Worm (Caenorhabditis elegans) whole organism, L3 larva: ENCODE results near the gene tig-2.

ENCODE experiments used
- R02D3.7 ChIP-seq: fragments of 150-350 bp; optimal IDR thresholded peaks from 2 replicates; lab custom pipeline; 2014; ENCODE audit warnings: missing biosample characterization, missing genetic modification characterization
- ceh-82 ChIP-seq: fragments of 150-350 bp; optimal IDR thresholded peaks from 2 replicates; lab custom pipeline; 2014; ENCODE audit warnings: missing biosample characterization, missing genetic modification characterization
- elt-3 ChIP-seq, 3 experiments: fragments of 150-350 bp in 1 of 3; sonication (generic microtip) in 2 of 3; optimal IDR thresholded peaks; 2 replicates in 2 of 3; 4 replicates in 1 of 3; lab custom pipeline; 2014 to 2017; ENCODE audit warnings: missing biosample characterization in 3 of 3, missing genetic modification characterization in 3 of 3
- fkh-10 ChIP-seq: sonication (generic microtip); optimal IDR thresholded peaks from 2 replicates; lab custom pipeline; 2017; ENCODE audit warnings: missing biosample characterization, missing genetic modification reagents, missing genetic modification characterization
- fos-1 ChIP-seq: fragments of 150-350 bp; optimal IDR thresholded peaks from 2 replicates; lab custom pipeline; 2014; ENCODE audit warnings: missing biosample characterization, missing genetic modification characterization
- nhr-11 ChIP-seq: fragments of 150-350 bp; optimal IDR thresholded peaks from 2 replicates; lab custom pipeline; 2014; ENCODE audit warnings: missing biosample characterization, missing genetic modification characterization
- nhr-12 ChIP-seq: fragments of 150-350 bp; optimal IDR thresholded peaks from 2 replicates; lab custom pipeline; 2014; ENCODE audit warnings: missing biosample characterization, missing genetic modification characterization
- nhr-237 ChIP-seq: fragments of 150-350 bp; optimal IDR thresholded peaks from 2 replicates; lab custom pipeline; 2014; ENCODE audit warnings: missing biosample characterization, missing genetic modification characterization
- nhr-25 ChIP-seq: sonication (generic microtip); optimal IDR thresholded peaks from 2 replicates; lab custom pipeline; 2017; ENCODE audit warnings: missing biosample characterization, missing genetic modification characterization
- nhr-76 ChIP-seq: fragments of 150-350 bp; sonication (generic microtip); optimal IDR thresholded peaks from 5 replicates; lab custom pipeline; 2014; ENCODE audit warnings: missing biosample characterization, missing genetic modification characterization
- pqm-1 ChIP-seq: fragments of 150-350 bp; optimal IDR thresholded peaks from 2 replicates; lab custom pipeline; 2017; ENCODE audit warnings: missing biosample characterization, missing genetic modification characterization, inconsistent platforms
- sea-2 ChIP-seq: fragments of 150-350 bp; sonication (generic microtip); optimal IDR thresholded peaks from 4 replicates; lab custom pipeline; 2014; ENCODE audit warnings: missing biosample characterization, missing genetic modification reagents, missing genetic modification characterization
- tbx-2 ChIP-seq: sonication (generic microtip); optimal IDR thresholded peaks from 2 replicates; lab custom pipeline; 2016; ENCODE audit warnings: mild to moderate bottlenecking, missing genetic modification characterization, missing compliant biosample characterization
- ztf-11 ChIP-seq: fragments of 150-350 bp; optimal IDR thresholded peaks from 2 replicates; lab custom pipeline; 2014; ENCODE audit warnings: missing biosample characterization, missing genetic modification characterization

ce11 chrV:4754684-4755211 lies 24.8 kb upstream of the tig-2 start:
- no peak for TF ChIP-seq ceh-82 (tag; lab: Kevin White, UChicago)
- TF ChIP-seq nhr-237 (tag; lab: Kevin White, UChicago) = no peak
- TF ChIP-seq ztf-11 = no peak
- TF ChIP-seq fkh-10 = no peak
- no peak for TF ChIP-seq nhr-12 (tag; lab: Kevin White, UChicago)
- no peak for TF ChIP-seq sea-2 (GFP tag; lab: Kevin White, UChicago)
- TF ChIP-seq pqm-1 (tag; lab: Kevin White, UChicago) = no peak
- no peak for TF ChIP-seq nhr-25 (tag; lab: Kevin White, UChicago)
- no peak for TF ChIP-seq fos-1 (tag; lab: Kevin White, UChicago)
- TF ChIP-seq nhr-76 (tag; lab: Kevin White, UChicago) = no peak
- TF ChIP-seq nhr-11 (tag; lab: Kevin White, UChicago) = no peak
- no peak for TF ChIP-seq R02D3.7
- no peak for TF ChIP-seq tbx-2 (tag; lab: Kevin White, UChicago)
- no peak for TF ChIP-seq elt-3 (tag; optimal IDR thresholded peaks at IDR 0.05; lab: Kevin White, UChicago)
